Fruit fly (Drosophila melanogaster): Measurements from ENCODE around the gene CG3618.

The CG3618 gene

DNA sequence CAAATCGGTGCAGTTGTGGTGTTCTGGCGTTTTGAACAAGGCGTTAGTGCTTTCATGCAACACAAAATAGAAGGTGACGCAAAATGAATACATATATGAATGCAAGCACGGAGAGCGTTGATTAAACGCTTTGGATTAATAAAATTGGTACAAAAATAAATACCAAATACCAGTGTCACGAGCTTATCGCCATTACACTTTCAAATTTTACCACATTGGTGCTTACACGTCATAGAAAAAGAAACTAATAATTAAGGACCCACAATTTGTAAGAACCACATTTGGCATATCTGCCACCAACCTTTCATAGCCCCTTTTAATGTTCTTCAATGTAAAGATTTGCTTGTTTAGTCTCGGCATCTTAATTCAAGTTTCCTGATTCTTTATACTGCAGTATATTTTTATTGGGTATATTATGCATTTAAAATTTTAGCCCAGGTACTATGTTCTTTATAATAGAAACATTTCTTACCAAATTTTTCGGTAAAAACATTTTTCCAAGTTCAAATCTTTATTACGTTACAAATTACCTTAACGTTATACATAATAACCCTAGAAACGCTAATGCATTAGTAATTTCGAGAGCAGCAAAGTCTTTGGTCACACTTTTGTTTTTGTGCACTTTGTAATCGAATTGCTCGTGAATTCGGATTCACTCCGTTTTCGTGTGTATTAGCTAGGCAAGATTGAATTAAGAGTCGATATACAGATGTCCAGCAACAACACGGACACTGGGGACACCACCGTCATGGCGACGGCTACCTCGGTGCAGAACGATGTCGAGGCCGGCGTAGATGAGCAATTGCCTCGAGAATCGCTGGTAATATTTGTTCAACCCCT, 37.4 kb downstream of the CG3618 start, which contains the start of the genes Pex16 and Pex14 (continued):
- TF ChIP-seq CG4854 (GFP tag; optimal IDR thresholded peaks at IDR 0.05), result peak; percentile 38
- no peak for TF ChIP-seq zen2 (GFP tag; IDR thresholded peaks at IDR 0.05; ENCODE audit: partially characterized antibody)
- peak; percentile 43 for TF ChIP-seq luna (GFP tag; optimal IDR thresholded peaks at IDR 0.05)
- no peak for TF ChIP-seq Sox102F (GFP tag; optimal IDR thresholded peaks at IDR 0.05)
- peak; percentile 40; the same call in 1 of the 3 replicates for TF ChIP-seq CG7357 (GFP tag; IDR thresholded peaks at IDR 0.05)
- TF ChIP-seq CG10209 (GFP tag; optimal IDR thresholded peaks at IDR 0.05), result peak; percentile 58
- peak; percentile 62 for TF ChIP-seq unpg (GFP tag; optimal IDR thresholded peaks at IDR 0.05)
- TF ChIP-seq nerfin-1 (tag; optimal IDR thresholded peaks at IDR 0.05), result peak; percentile 32
- TF ChIP-seq pan (optimal IDR thresholded peaks at IDR 0.05), result no peak
- peak in 1 of 2 experiments; percentile 77 for TF ChIP-seq pan (GFP tag; optimal IDR thresholded peaks at IDR 0.05 in 1 of 2, IDR thresholded peaks at IDR 0.05 in 1 of 2)
- peak; percentile 30 for TF ChIP-seq CG17385 (GFP tag; optimal IDR thresholded peaks at IDR 0.05)
- 0 out of 2 replicates have a peak, but pooled peaks have one; percentile 36 for TF ChIP-seq dimm (GFP tag; IDR thresholded peaks at IDR 0.05)
- peak; percentile 69 for TF ChIP-seq NfI (GFP tag; optimal IDR thresholded peaks at IDR 0.05)
- peak; percentile 47 for TF ChIP-seq Nf-YC (tag; optimal IDR thresholded peaks at IDR 0.05)
- TF ChIP-seq Pdp1 (GFP tag; optimal IDR thresholded peaks at IDR 0.05), result peak; percentile 68 to 82
- TF ChIP-seq amos (GFP tag; IDR thresholded peaks at IDR 0.05; ENCODE audit: partially characterized antibody), result no peak
- peak; percentile 39 for TF ChIP-seq CG10979 (tag; optimal IDR thresholded peaks at IDR 0.05)
- TF ChIP-seq CG15011 (GFP tag; optimal IDR thresholded peaks at IDR 0.05), result no peak
- no peak for TF ChIP-seq gcm (GFP tag; optimal IDR thresholded peaks at IDR 0.05)
- TF ChIP-seq CG31388 (GFP tag; optimal IDR thresholded peaks at IDR 0.05), result no peak
- no peak for TF ChIP-seq CG15073 (GFP tag; optimal IDR thresholded peaks at IDR 0.05)
- TF ChIP-seq cwo (GFP tag; optimal IDR thresholded peaks at IDR 0.05), result peak; percentile 17
- peak; percentile 31 for TF ChIP-seq HHEX (GFP tag; optimal IDR thresholded peaks at IDR 0.05)
- no peak for TF ChIP-seq CrebB (tag; optimal IDR thresholded peaks at IDR 0.05)
- TF ChIP-seq tup (GFP tag; optimal IDR thresholded peaks at IDR 0.05), result no peak
- no peak for TF ChIP-seq Vsx1 (GFP tag; optimal IDR thresholded peaks at IDR 0.05)
- no peak for TF ChIP-seq danr (GFP tag; IDR thresholded peaks at IDR 0.05)
- TF ChIP-seq ase (GFP tag; IDR thresholded peaks at IDR 0.05), result peak; percentile 69; the same call in 2 of the 3 replicates
- TF ChIP-seq da (GFP tag; optimal IDR thresholded peaks at IDR 0.05), result peak; percentile 42
- TF ChIP-seq CG8281 (tag; optimal IDR thresholded peaks at IDR 0.05), result peak; percentile 10
- peak; percentile 75; the same call in 2 of the 3 replicates for TF ChIP-seq CG2199 (GFP tag; IDR thresholded peaks at IDR 0.05)
- peak; percentile 49 for TF ChIP-seq kay (GFP tag; optimal IDR thresholded peaks at IDR 0.05)
- peak; percentile 5 for TF ChIP-seq CG10462 (GFP tag; optimal IDR thresholded peaks at IDR 0.05)
- TF ChIP-seq CG18619 (GFP tag; optimal IDR thresholded peaks at IDR 0.05), result peak; percentile 69
- peak; percentile 86 for TF ChIP-seq gfzf (GFP tag; optimal IDR thresholded peaks at IDR 0.05)
- TF ChIP-seq Awh (GFP tag; IDR thresholded peaks at IDR 0.05), result peak; percentile 26; the same call in 1 of the 2 replicates
- peak; percentile 65; the same call in 2 of the 3 replicates for TF ChIP-seq gce (GFP tag; IDR thresholded peaks at IDR 0.05)
- TF ChIP-seq CG17361 (GFP tag; IDR thresholded peaks at IDR 0.05), result peak; percentile 86
- TF ChIP-seq ash1 (GFP tag; optimal IDR thresholded peaks at IDR 0.05), result no peak
- TF ChIP-seq zfh1 (GFP tag; IDR thresholded peaks at IDR 0.05), result peak; percentile 74; the same call in 2 of the 3 replicates
- TF ChIP-seq CG12104 (GFP tag; optimal IDR thresholded peaks at IDR 0.05), result peak; percentile 42
- TF ChIP-seq chm (GFP tag; IDR thresholded peaks at IDR 0.05), result peak; percentile 62
- peak in 1 of 3 experiments; percentile 72 for TF ChIP-seq lola (GFP tag; optimal IDR thresholded peaks at IDR 0.05)
- TF ChIP-seq sna (GFP tag; IDR thresholded peaks at IDR 0.05; ENCODE audit: partially characterized antibody), result no peak
- TF ChIP-seq Fer2 (tag; optimal IDR thresholded peaks at IDR 0.05), result peak; percentile 62
- TF ChIP-seq psq (GFP tag; optimal IDR thresholded peaks at IDR 0.05), result peak; percentile 32
- TF ChIP-seq bbx (GFP tag; IDR thresholded peaks at IDR 0.05; ENCODE audit: partially characterized antibody), result no peak

Measured in whole organism, embryonic.